Worm (Caenorhabditis elegans) whole organism, L3 larva: ENCODE data around the gene F43C11.11.
A peak's percentile ranks its signal among the peaks of the same experiment; 100 is the strongest.

Experiments used
- R02D3.7 ChIP-seq: fragments of 150-350 bp; optimal IDR thresholded peaks from 2 replicates; lab custom pipeline; 2014; ENCODE audit warnings: missing biosample characterization, missing genetic modification characterization
- ZK546.5 ChIP-seq: sonication (generic microtip); optimal IDR thresholded peaks from 2 replicates; lab custom pipeline; 2017; ENCODE audit warnings: missing biosample characterization, missing genetic modification characterization
- aly-2 ChIP-seq: fragments of 150-350 bp; optimal IDR thresholded peaks from 2 replicates; lab custom pipeline; 2014; ENCODE audit warnings: missing biosample characterization, missing genetic modification characterization
- ama-1 ChIP-seq: fragments of 150-350 bp; optimal IDR thresholded peaks from 2 replicates; lab custom pipeline; 2018
- ceh-16 ChIP-seq: sonication (generic microtip); optimal IDR thresholded peaks from 2 replicates; lab custom pipeline; 2017; ENCODE audit warnings: missing biosample characterization, missing genetic modification characterization
- ceh-82 ChIP-seq: fragments of 150-350 bp; optimal IDR thresholded peaks from 2 replicates; lab custom pipeline; 2014; ENCODE audit warnings: missing biosample characterization, missing genetic modification characterization
- ceh-9 ChIP-seq: sonication (generic microtip); optimal IDR thresholded peaks from 2 replicates; lab custom pipeline; 2018; ENCODE audit warnings: missing biosample characterization, missing genetic modification characterization
- daf-12 ChIP-seq: fragments of 150-350 bp; optimal IDR thresholded peaks from 2 replicates; lab custom pipeline; 2014; ENCODE audit warnings: missing biosample characterization, missing genetic modification reagents, missing genetic modification characterization
- egl-5 ChIP-seq: fragments of 150-350 bp; optimal IDR thresholded peaks from 2 replicates; lab custom pipeline; 2017; ENCODE audit warnings: missing biosample characterization, missing genetic modification reagents, missing genetic modification characterization, inconsistent platforms
- elt-2 ChIP-seq: sonication (generic microtip); optimal IDR thresholded peaks from 2 replicates; lab custom pipeline; 2016; ENCODE audit warnings: missing genetic modification reagents, mild to moderate bottlenecking, missing genetic modification characterization, missing compliant biosample characterization
- elt-3 ChIP-seq, 3 experiments: fragments of 150-350 bp in 1 of 3; sonication (generic microtip) in 2 of 3; optimal IDR thresholded peaks; 2 replicates in 2 of 3; 4 replicates in 1 of 3; lab custom pipeline; 2014 to 2017; ENCODE audit warnings: missing biosample characterization in 3 of 3, missing genetic modification characterization in 3 of 3
- eor-1 ChIP-seq, 2 experiments: fragments of 150-350 bp; optimal IDR thresholded peaks; 2 replicates each; lab custom pipeline; 2014 to 2018; ENCODE audit warnings: missing biosample characterization in 2 of 2, missing genetic modification characterization in 2 of 2
- fkh-10 ChIP-seq: sonication (generic microtip); optimal IDR thresholded peaks from 2 replicates; lab custom pipeline; 2017; ENCODE audit warnings: missing biosample characterization, missing genetic modification reagents, missing genetic modification characterization
- hmg-11 ChIP-seq: sonication (generic microtip); optimal IDR thresholded peaks from 2 replicates; lab custom pipeline; 2016; ENCODE audit warnings: missing genetic modification characterization, missing compliant biosample characterization
- jun-1 ChIP-seq: fragments of 150-350 bp; optimal IDR thresholded peaks from 2 replicates; lab custom pipeline; 2014; ENCODE audit warnings: missing biosample characterization, missing genetic modification reagents, missing genetic modification characterization
- lin-15B ChIP-seq: fragments of 150-350 bp; optimal IDR thresholded peaks from 2 replicates; lab custom pipeline; 2014; ENCODE audit warnings: missing biosample characterization, missing genetic modification characterization
- lin-39 ChIP-seq: fragments of 150-350 bp; optimal IDR thresholded peaks from 2 replicates; lab custom pipeline; 2018; ENCODE audit warnings: missing biosample characterization, missing genetic modification reagents, missing genetic modification characterization
- lsy-12 ChIP-seq: sonication (generic microtip); optimal IDR thresholded peaks from 2 replicates; lab custom pipeline; 2016; ENCODE audit warnings: mild to moderate bottlenecking, missing genetic modification characterization, missing compliant biosample characterization
- nfya-1 ChIP-seq: sonication (generic microtip); optimal IDR thresholded peaks from 2 replicates; lab custom pipeline; 2017; ENCODE audit warnings: missing genetic modification characterization, mild to moderate bottlenecking, missing compliant biosample characterization, antibody characterized with exemption, moderate library complexity; ENCODE audit not compliant: insufficient read depth
- nhr-11 ChIP-seq: fragments of 150-350 bp; optimal IDR thresholded peaks from 2 replicates; lab custom pipeline; 2014; ENCODE audit warnings: missing biosample characterization, missing genetic modification characterization
- nhr-23 ChIP-seq: fragments of 150-350 bp; optimal IDR thresholded peaks from 2 replicates; lab custom pipeline; 2014; ENCODE audit warnings: missing biosample characterization, missing genetic modification reagents, missing genetic modification characterization
- nhr-237 ChIP-seq: fragments of 150-350 bp; optimal IDR thresholded peaks from 2 replicates; lab custom pipeline; 2014; ENCODE audit warnings: missing biosample characterization, missing genetic modification characterization
- nhr-43 ChIP-seq: sonication (generic microtip); optimal IDR thresholded peaks from 2 replicates; lab custom pipeline; 2016; ENCODE audit warnings: mild to moderate bottlenecking, missing genetic modification characterization, missing compliant biosample characterization; ENCODE audit not compliant: poor library complexity, severe bottlenecking
- nhr-67 ChIP-seq: fragments of 150-350 bp; optimal IDR thresholded peaks from 2 replicates; lab custom pipeline; 2014; ENCODE audit warnings: missing biosample characterization, missing genetic modification characterization
- nhr-76 ChIP-seq: fragments of 150-350 bp; sonication (generic microtip); optimal IDR thresholded peaks from 5 replicates; lab custom pipeline; 2014; ENCODE audit warnings: missing biosample characterization, missing genetic modification characterization
- nhr-77 ChIP-seq: fragments of 150-350 bp; optimal IDR thresholded peaks from 2 replicates; lab custom pipeline; 2014; ENCODE audit warnings: missing biosample characterization, missing genetic modification characterization
- pha-4 ChIP-seq: fragments of 150-350 bp; optimal IDR thresholded peaks from 2 replicates; lab custom pipeline; 2014; ENCODE audit warnings: missing biosample characterization, missing genetic modification reagents, missing genetic modification characterization
- pqm-1 ChIP-seq: fragments of 150-350 bp; optimal IDR thresholded peaks from 2 replicates; lab custom pipeline; 2017; ENCODE audit warnings: missing biosample characterization, missing genetic modification characterization, inconsistent platforms
- sea-2 ChIP-seq: fragments of 150-350 bp; sonication (generic microtip); optimal IDR thresholded peaks from 4 replicates; lab custom pipeline; 2014; ENCODE audit warnings: missing biosample characterization, missing genetic modification reagents, missing genetic modification characterization
- skn-1 ChIP-seq: fragments of 150-350 bp; optimal IDR thresholded peaks from 2 replicates; lab custom pipeline; 2014; ENCODE audit warnings: missing biosample characterization, missing genetic modification characterization
- snpc-4 ChIP-seq: fragments of 150-350 bp; optimal IDR thresholded peaks from 2 replicates; lab custom pipeline; 2014; ENCODE audit warnings: missing biosample characterization, missing genetic modification characterization
- unc-39 ChIP-seq: sonication (generic microtip); optimal IDR thresholded peaks from 4 replicates; lab custom pipeline; 2017; ENCODE audit warnings: missing biosample characterization, missing genetic modification characterization
- unc-62 ChIP-seq: fragments of 150-350 bp; sonication (generic microtip); optimal IDR thresholded peaks from 4 replicates; lab custom pipeline; 2014; ENCODE audit warnings: missing biosample characterization, missing genetic modification reagents, missing genetic modification characterization
- zag-1 ChIP-seq: fragments of 150-350 bp; optimal IDR thresholded peaks from 2 replicates; lab custom pipeline; 2014; ENCODE audit warnings: missing biosample characterization, missing genetic modification characterization

F43C11.11 gene

ce11 chrII:2342004-2342479, 21.5 kb downstream of the F43C11.11 start, which contains the start of gene F43C11.6:
Gene F43C11.6 (plus strand): TSS chrII:2342429.
- peak; percentile 51 for TF ChIP-seq nfya-1 (tag; lab: Kevin White, UChicago)
- TF ChIP-seq egl-5: peak; percentile 21
- peak; percentile 37 for TF ChIP-seq lin-39 (tag; lab: Kevin White, UChicago)
- TF ChIP-seq nhr-43 (tag; lab: Kevin White, UChicago): no peak
- peak; percentile 87 for TF ChIP-seq R02D3.7 (tag; lab: Kevin White, UChicago)
- peak; percentile 63 for TF ChIP-seq lin-15B (tag; lab: Kevin White, UChicago)
- TF ChIP-seq nhr-23 (tag; lab: Kevin White, UChicago): peak; percentile 9
- TF ChIP-seq nhr-67 (tag; lab: Kevin White, UChicago): no peak
- TF ChIP-seq elt-2 (tag; lab: Kevin White, UChicago): peak; percentile 21
- TF ChIP-seq pha-4 (tag; lab: Kevin White, UChicago): peak; percentile 59

ce11 chrII:2341515-2341914, 22.1 kb downstream of the F43C11.11 start, which contains the start of gene enri-1:
Gene enri-1 (minus strand): TSS chrII:2341615.
- TF ChIP-seq nhr-77 (tag; lab: Kevin White, UChicago): no peak
- no peak for TF ChIP-seq lsy-12 (tag; lab: Kevin White, UChicago)
- no peak for TF ChIP-seq zag-1 (tag; lab: Kevin White, UChicago)
- no peak for TF ChIP-seq aly-2 (tag; lab: Kevin White, UChicago)
- TF ChIP-seq ZK546.5 (tag; lab: Kevin White, UChicago): no peak
- no peak for TF ChIP-seq fkh-10 (GFP tag; lab: Kevin White, UChicago)
- TF ChIP-seq eor-1 (tag; optimal IDR thresholded peaks at IDR 0.05; lab: Kevin White, UChicago): no peak
- no peak for TF ChIP-seq lin-15B (tag; lab: Kevin White, UChicago)

- TF ChIP-seq aly-2 (tag; lab: Kevin White, UChicago) (no peak), daf-12 (tag; lab: Kevin White, UChicago) (no peak), lin-15B (tag; lab: Kevin White, UChicago) (no peak), nhr-43 (tag; lab: Kevin White, UChicago) (no peak), snpc-4 (tag; lab: Kevin White, UChicago) (no peak), pha-4 (tag; lab: Kevin White, UChicago) (no peak), lin-39 (tag; lab: Kevin White, UChicago) (no peak), skn-1 (tag; lab: Kevin White, UChicago) (no peak), ceh-82 (tag; lab: Kevin White, UChicago) (no peak), elt-2 (tag; lab: Kevin White, UChicago) (peak; percentile 5), ZK546.5 (tag; lab: Kevin White, UChicago) (no peak), eor-1 (tag; optimal IDR thresholded peaks at IDR 0.05; lab: Kevin White, UChicago) (no peak), jun-1 (tag; lab: Kevin White, UChicago) (no peak), ceh-9 (tag; lab: Kevin White, UChicago) (no peak), pqm-1 (no peak), nhr-237 (tag; lab: Kevin White, UChicago) (no peak), nfya-1 (tag; lab: Kevin White, UChicago) (peak; percentile 14), hmg-11 (tag; lab: Kevin White, UChicago) (peak; percentile 42), lsy-12 (tag; lab: Kevin White, UChicago) (no peak), unc-62 (GFP tag; lab: Kevin White, UChicago) (no peak), fkh-10 (GFP tag; lab: Kevin White, UChicago) (no peak), nhr-23 (tag; lab: Kevin White, UChicago) (no peak), elt-3 (tag; optimal IDR thresholded peaks at IDR 0.05; lab: Kevin White, UChicago) (no peak), unc-39 (tag; lab: Kevin White, UChicago) (no peak), sea-2 (no peak), nhr-11 (no peak), nhr-76 (tag; lab: Kevin White, UChicago) (no peak), ceh-16 (tag; lab: Kevin White, UChicago) (peak; percentile 16), nhr-67 (tag; lab: Kevin White, UChicago) (no peak), ama-1 (lab: Kevin White, UChicago) (no peak), egl-5 (no peak)
These were observed 22.6 kb downstream of the F43C11.11 start for ce11 chrII:2340974-2341373.

DNA sequence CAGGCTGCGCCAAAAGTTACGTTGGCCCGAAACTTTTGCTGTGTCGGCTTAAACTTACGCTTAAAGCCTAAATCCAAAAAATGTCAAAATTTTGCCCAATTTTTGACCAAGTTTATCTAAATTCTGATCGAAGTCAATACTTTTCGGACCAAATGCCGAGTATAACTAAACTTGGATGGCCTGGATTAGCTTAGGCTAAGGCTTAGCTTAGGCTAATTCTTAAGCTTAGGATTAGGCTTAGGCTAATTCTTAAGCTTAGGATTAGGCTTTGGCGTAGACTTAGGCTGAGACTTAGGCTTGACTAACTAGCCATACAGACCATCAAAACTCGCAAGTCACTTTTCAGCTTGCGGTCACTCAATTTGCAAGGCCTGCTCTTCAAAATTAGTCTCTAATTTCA, 27.4 kb downstream of the F43C11.11 start:
- no peak for TF ChIP-seq aly-2 (tag; lab: Kevin White, UChicago)
- no peak for TF ChIP-seq pha-4 (tag; lab: Kevin White, UChicago)
- TF ChIP-seq skn-1 (tag; lab: Kevin White, UChicago): no peak
- no peak for TF ChIP-seq snpc-4 (tag; lab: Kevin White, UChicago)
- no peak for TF ChIP-seq zag-1 (tag; lab: Kevin White, UChicago)
- TF ChIP-seq elt-3 (tag; optimal IDR thresholded peaks at IDR 0.05; lab: Kevin White, UChicago): no peak
